Worm (Caenorhabditis elegans): ENCODE results near the gene gst-38.

ce11 chrV:15912677-15913076 is 3.2 kb downstream of the gst-38 start:
- TF ChIP-seq ceh-28 (tag; optimal IDR thresholded peaks at IDR 0.05): no peak
- no peak for TF ChIP-seq aly-2 (tag; optimal IDR thresholded peaks at IDR 0.05)
- no peak for TF ChIP-seq jun-1 (tag; optimal IDR thresholded peaks at IDR 0.05)
- TF ChIP-seq ama-1 (optimal IDR thresholded peaks at IDR 0.05): no peak
- no peak for TF ChIP-seq unc-39 (tag; optimal IDR thresholded peaks at IDR 0.05)
- TF ChIP-seq nhr-11 (tag; optimal IDR thresholded peaks at IDR 0.05): no peak

Measured in whole organism, L3 larva.